Worm (Caenorhabditis elegans): ENCODE data around the gene bre-3.

The bre-3 gene

DNA sequence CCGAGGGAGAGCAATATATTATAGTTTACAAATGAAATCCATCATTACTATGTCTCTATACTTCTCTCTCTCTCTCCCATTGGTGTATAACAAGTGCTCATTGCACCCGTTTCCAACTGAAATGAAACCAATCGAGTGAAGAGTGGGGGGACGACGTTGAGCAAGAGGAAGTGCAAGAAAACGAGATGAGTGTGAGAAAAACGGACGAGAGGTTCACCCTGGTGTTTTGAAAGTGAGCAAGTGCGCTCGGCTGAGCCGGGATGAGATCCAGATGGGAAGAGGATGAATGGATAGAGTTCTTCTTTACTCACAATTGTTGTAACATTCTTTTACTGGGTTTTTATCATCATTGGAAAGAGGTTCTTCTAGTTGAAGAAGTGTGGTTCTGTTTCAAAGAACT lies 1.6 kb downstream of the bre-3 start (continued):
- TF ChIP-seq nhr-129 (tag; optimal IDR thresholded peaks at IDR 0.05), result peak; percentile 63
- no peak for TF ChIP-seq unc-39 (tag; optimal IDR thresholded peaks at IDR 0.05)
- peak in 1 of 2 experiments; percentile 56 for TF ChIP-seq lsy-2 (tag; optimal IDR thresholded peaks at IDR 0.05)
- no peak for TF ChIP-seq elt-1 (tag; optimal IDR thresholded peaks at IDR 0.05)
- TF ChIP-seq ceh-16 (tag; optimal IDR thresholded peaks at IDR 0.05), result no peak

DNA sequence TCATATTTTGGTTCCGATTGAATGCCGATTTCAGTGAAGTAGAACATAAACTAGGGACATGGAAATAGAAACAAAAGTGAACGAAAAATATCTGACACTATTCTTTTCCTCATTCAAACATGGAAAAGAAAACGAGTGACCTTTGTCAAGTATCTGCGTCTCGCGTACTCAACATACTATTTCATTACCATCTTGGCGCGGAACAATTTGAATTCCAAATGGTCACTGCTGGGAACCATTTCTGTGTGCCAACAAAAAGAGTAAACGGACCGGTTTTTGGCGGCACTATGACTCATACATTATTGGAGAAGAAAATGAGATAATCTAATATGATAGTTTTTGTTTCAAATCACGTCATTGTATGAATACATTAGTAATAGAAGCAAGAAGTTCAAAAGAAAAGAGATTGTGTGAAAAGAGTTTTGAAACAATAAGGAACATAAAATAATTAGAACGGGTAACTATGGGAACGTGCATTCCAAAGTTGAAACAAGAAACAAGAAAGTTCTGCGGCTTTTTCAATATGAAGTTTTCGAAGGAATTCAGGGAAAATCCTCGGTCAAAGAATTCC lies 2.8 kb downstream of the bre-3 start:
- TF ChIP-seq ztf-11 (tag; optimal IDR thresholded peaks at IDR 0.05), result no peak
- peak; percentile 29 for TF ChIP-seq nhr-129 (tag; optimal IDR thresholded peaks at IDR 0.05)
- TF ChIP-seq zag-1 (tag; optimal IDR thresholded peaks at IDR 0.05), result no peak
- no peak for TF ChIP-seq mdl-1 (tag; optimal IDR thresholded peaks at IDR 0.05)
- peak; percentile 13 for TF ChIP-seq C34F6.9 (tag; optimal IDR thresholded peaks at IDR 0.05)
- no peak for TF ChIP-seq ceh-82 (tag; optimal IDR thresholded peaks at IDR 0.05)
- TF ChIP-seq aly-2 (tag; optimal IDR thresholded peaks at IDR 0.05), result no peak
- no peak for TF ChIP-seq lin-13 (GFP tag; optimal IDR thresholded peaks at IDR 0.05)
- TF ChIP-seq unc-39 (tag; optimal IDR thresholded peaks at IDR 0.05), result no peak
- TF ChIP-seq nhr-11 (tag; optimal IDR thresholded peaks at IDR 0.05), result no peak
- TF ChIP-seq ama-1 (optimal IDR thresholded peaks at IDR 0.05), result no peak
- TF ChIP-seq lin-39 (tag; optimal IDR thresholded peaks at IDR 0.05), result no peak
- TF ChIP-seq nhr-6 (tag; optimal IDR thresholded peaks at IDR 0.05), result no peak
- no peak for TF ChIP-seq lsy-2 (tag; optimal IDR thresholded peaks at IDR 0.05)
- peak; percentile 48 for TF ChIP-seq fos-1 (tag; optimal IDR thresholded peaks at IDR 0.05)
- TF ChIP-seq ztf-4 (tag; optimal IDR thresholded peaks at IDR 0.05), result no peak
- TF ChIP-seq unc-55 (GFP tag; optimal IDR thresholded peaks at IDR 0.05), result no peak
- TF ChIP-seq dmd-4 (tag; optimal IDR thresholded peaks at IDR 0.05), result no peak
- no peak for TF ChIP-seq sma-3 (GFP tag; optimal IDR thresholded peaks at IDR 0.05)
- TF ChIP-seq nhr-10 (tag; optimal IDR thresholded peaks at IDR 0.05), result no peak
- no peak for TF ChIP-seq sma-9 (GFP tag; optimal IDR thresholded peaks at IDR 0.05)
- no peak for TF ChIP-seq sma-9 (tag; optimal IDR thresholded peaks at IDR 0.05)
- no peak for TF ChIP-seq nhr-237 (tag; optimal IDR thresholded peaks at IDR 0.05)
- TF ChIP-seq alr-1 (tag; optimal IDR thresholded peaks at IDR 0.05), result no peak

- TF ChIP-seq alr-1 (tag; optimal IDR thresholded peaks at IDR 0.05) (no peak), sma-3 (GFP tag; optimal IDR thresholded peaks at IDR 0.05) (no peak), ceh-16 (tag; optimal IDR thresholded peaks at IDR 0.05) (no peak), nhr-11 (tag; optimal IDR thresholded peaks at IDR 0.05) (no peak), skn-1 (tag; optimal IDR thresholded peaks at IDR 0.05) (no peak), nhr-12 (tag; optimal IDR thresholded peaks at IDR 0.05) (no peak), fos-1 (tag; optimal IDR thresholded peaks at IDR 0.05) (peak; percentile 81), nhr-77 (tag; optimal IDR thresholded peaks at IDR 0.05) (no peak)
Measured at ce11 chrIII:9476564-9476963, 8.7 kb downstream of the bre-3 start.

DNA sequence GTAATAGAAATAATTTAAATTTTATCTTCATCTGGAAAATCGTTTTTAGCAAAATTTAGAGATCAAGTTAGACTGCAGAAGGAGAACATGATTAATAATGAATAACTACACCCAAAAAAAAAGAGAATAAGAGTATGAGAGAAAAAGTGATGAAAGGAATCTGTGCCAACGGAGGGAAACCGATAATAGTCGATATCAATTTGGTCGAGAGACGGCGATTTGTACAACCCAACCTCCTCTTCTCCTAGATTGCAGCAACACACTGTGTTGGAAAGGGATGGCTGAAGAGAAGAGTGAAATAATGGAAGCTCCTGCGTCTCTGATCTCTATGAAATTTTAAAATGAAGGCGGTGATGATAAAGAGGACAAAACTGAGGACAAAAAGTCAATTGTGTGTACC lies 10.8 kb downstream of the bre-3 start:
- no peak for TF ChIP-seq F13H6.1 (tag; optimal IDR thresholded peaks at IDR 0.05)
- peak; percentile 91 for TF ChIP-seq fos-1 (tag; optimal IDR thresholded peaks at IDR 0.05)
- TF ChIP-seq lin-11 (tag; optimal IDR thresholded peaks at IDR 0.05), result no peak
- TF ChIP-seq sma-9 (GFP tag; optimal IDR thresholded peaks at IDR 0.05), result peak; percentile 21
- no peak for TF ChIP-seq sma-9 (tag; optimal IDR thresholded peaks at IDR 0.05)
- no peak for TF ChIP-seq ztf-1 (GFP tag; conservative IDR thresholded peaks at IDR 0.05)
- peak; percentile 48 for TF ChIP-seq crh-2 (tag; optimal IDR thresholded peaks at IDR 0.05)
- TF ChIP-seq sma-3 (GFP tag; optimal IDR thresholded peaks at IDR 0.05), result peak; percentile 47

DNA sequence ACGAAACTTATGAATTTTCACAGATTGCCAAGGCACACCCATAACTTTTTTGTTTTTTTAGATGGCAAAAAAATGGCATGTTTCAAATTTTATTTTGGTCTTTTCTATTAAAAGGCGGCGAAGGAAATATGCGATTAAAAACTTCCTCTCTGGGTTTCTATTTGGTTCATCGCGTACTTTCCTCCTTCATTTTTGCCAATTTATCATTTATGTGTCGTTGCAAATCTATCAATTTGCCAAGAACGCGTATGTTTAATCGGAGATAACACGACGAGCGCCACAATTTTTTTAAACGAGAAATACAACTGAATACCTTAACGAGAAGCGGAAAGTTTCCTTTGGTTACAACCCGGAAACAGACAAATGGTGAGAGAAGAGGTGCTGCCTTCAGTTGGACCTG lies 12.8 kb downstream of the bre-3 start:
- TF ChIP-seq fos-1 (tag; optimal IDR thresholded peaks at IDR 0.05) (peak; percentile 63), Y55F3AM.14 (GFP tag; optimal IDR thresholded peaks at IDR 0.05) (no peak), aly-2 (tag; optimal IDR thresholded peaks at IDR 0.05) (no peak), mab-5 (tag; optimal IDR thresholded peaks at IDR 0.05) (no peak), ceh-82 (tag; optimal IDR thresholded peaks at IDR 0.05) (no peak), ztf-1 (GFP tag; conservative IDR thresholded peaks at IDR 0.05) (no peak), ztf-11 (tag; optimal IDR thresholded peaks at IDR 0.05) (no peak)
